Worm (Caenorhabditis elegans) whole organism, L2 larva: ENCODE results near the gene cest-35.2.
A peak's percentile ranks its signal among the peaks of the same experiment; 100 is the strongest.

Source experiments
- C34F6.9 ChIP-seq: fragments of 150-350 bp; optimal IDR thresholded peaks from 2 replicates; lab custom pipeline; 2014; ENCODE audit warnings: missing biosample characterization, missing genetic modification characterization
- F13H6.1 ChIP-seq: sonication (generic microtip); optimal IDR thresholded peaks from 2 replicates; lab custom pipeline; 2016; ENCODE audit warnings: missing genetic modification characterization, missing compliant biosample characterization
- R02D3.7 ChIP-seq: fragments of 150-350 bp; optimal IDR thresholded peaks from 2 replicates; lab custom pipeline; 2014; ENCODE audit warnings: missing biosample characterization, missing genetic modification characterization
- Y55F3AM.14 ChIP-seq: fragments of 200-800 bp; sonication (Bioruptor generic); optimal IDR thresholded peaks from 2 replicates; lab custom pipeline; 2018; ENCODE audit warnings: mild to moderate bottlenecking, missing genetic modification characterization, missing compliant biosample characterization
- ZK546.5 ChIP-seq: sonication (generic microtip); optimal IDR thresholded peaks from 2 replicates; lab custom pipeline; 2017; ENCODE audit warnings: missing biosample characterization, missing genetic modification characterization
- alr-1 ChIP-seq: fragments of 150-350 bp; optimal IDR thresholded peaks from 2 replicates; lab custom pipeline; 2014; ENCODE audit warnings: missing biosample characterization, missing genetic modification characterization
- aly-2 ChIP-seq: fragments of 150-350 bp; optimal IDR thresholded peaks from 2 replicates; lab custom pipeline; 2014; ENCODE audit warnings: missing biosample characterization, missing genetic modification characterization
- ama-1 ChIP-seq: fragments of 150-350 bp; optimal IDR thresholded peaks from 2 replicates; lab custom pipeline; 2018; ENCODE audit warnings: inconsistent platforms
- blmp-1 ChIP-seq: sonication (generic microtip); optimal IDR thresholded peaks from 2 replicates; lab custom pipeline; 2017; ENCODE audit warnings: missing genetic modification characterization, mild to moderate bottlenecking, missing compliant biosample characterization, antibody characterized with exemption, moderate library complexity; ENCODE audit not compliant: insufficient read depth
- ceh-16 ChIP-seq: fragments of 150-350 bp; optimal IDR thresholded peaks from 2 replicates; lab custom pipeline; 2014; ENCODE audit warnings: missing biosample characterization, missing genetic modification characterization
- ceh-82 ChIP-seq: fragments of 150-350 bp; optimal IDR thresholded peaks from 2 replicates; lab custom pipeline; 2014; ENCODE audit warnings: missing biosample characterization, missing genetic modification characterization
- crh-2 ChIP-seq: sonication (generic microtip); optimal IDR thresholded peaks from 2 replicates; lab custom pipeline; 2017; ENCODE audit warnings: missing biosample characterization, missing genetic modification characterization
- dmd-4 ChIP-seq: sonication (generic microtip); optimal IDR thresholded peaks from 2 replicates; lab custom pipeline; 2017; ENCODE audit warnings: missing biosample characterization, missing genetic modification characterization
- egl-27 ChIP-seq: sonication (generic microtip); optimal IDR thresholded peaks from 3 replicates; lab custom pipeline; 2017; ENCODE audit warnings: missing biosample characterization, missing genetic modification reagents, missing genetic modification characterization
- elt-1 ChIP-seq: fragments of 150-350 bp; optimal IDR thresholded peaks from 2 replicates; lab custom pipeline; 2014; ENCODE audit warnings: missing biosample characterization, missing genetic modification characterization
- elt-3 ChIP-seq: sonication (generic microtip); optimal IDR thresholded peaks from 2 replicates; lab custom pipeline; 2017; ENCODE audit warnings: missing biosample characterization, missing genetic modification characterization
- fos-1 ChIP-seq: fragments of 150-350 bp; optimal IDR thresholded peaks from 2 replicates; lab custom pipeline; 2014; ENCODE audit warnings: missing biosample characterization, missing genetic modification characterization
- gmeb-1 ChIP-seq: fragments of 150-350 bp; optimal IDR thresholded peaks from 2 replicates; lab custom pipeline; 2014; ENCODE audit warnings: missing biosample characterization, missing genetic modification characterization
- lin-11 ChIP-seq: fragments of 150-350 bp; sonication (generic microtip); optimal IDR thresholded peaks from 2 replicates; lab custom pipeline; 2014; ENCODE audit warnings: missing biosample characterization, missing genetic modification characterization, inconsistent platforms, mixed read lengths
- lin-13 ChIP-seq: fragments of 150-350 bp; optimal IDR thresholded peaks from 2 replicates; lab custom pipeline; 2014; ENCODE audit warnings: missing biosample characterization, missing genetic modification reagents, missing genetic modification characterization
- lin-39 ChIP-seq: fragments of 150-350 bp; optimal IDR thresholded peaks from 2 replicates; lab custom pipeline; 2014; ENCODE audit warnings: missing biosample characterization, missing genetic modification reagents, missing genetic modification characterization
- lsy-2 ChIP-seq, 2 experiments: fragments of 150-350 bp in 1 of 2; sonication (generic microtip) in 1 of 2; optimal IDR thresholded peaks; 2 replicates each; lab custom pipeline; 2014 to 2017; ENCODE audit warnings: missing biosample characterization in 2 of 2, missing genetic modification characterization in 2 of 2
- mab-5 ChIP-seq: fragments of 150-350 bp; optimal IDR thresholded peaks from 2 replicates; lab custom pipeline; 2014; ENCODE audit warnings: missing biosample characterization, missing genetic modification characterization
- mbf-1 ChIP-seq: sonication (generic microtip); optimal IDR thresholded peaks from 2 replicates; lab custom pipeline; 2017; ENCODE audit warnings: missing biosample characterization, missing genetic modification characterization
- mdl-1 ChIP-seq, 2 experiments: fragments of 150-350 bp in 1 of 2; sonication (generic microtip) in 1 of 2; optimal IDR thresholded peaks; 2 replicates each; lab custom pipeline; 2017; ENCODE audit warnings: missing biosample characterization in 2 of 2, missing genetic modification characterization in 2 of 2
- nhr-10 ChIP-seq: sonication (generic microtip); optimal IDR thresholded peaks from 2 replicates; lab custom pipeline; 2017; ENCODE audit warnings: missing biosample characterization, missing genetic modification characterization
- nhr-11 ChIP-seq: fragments of 150-350 bp; optimal IDR thresholded peaks from 2 replicates; lab custom pipeline; 2014; ENCODE audit warnings: missing biosample characterization, missing genetic modification characterization
- nhr-12 ChIP-seq: fragments of 150-350 bp; optimal IDR thresholded peaks from 2 replicates; lab custom pipeline; 2014; ENCODE audit warnings: missing biosample characterization, missing genetic modification characterization
- nhr-129 ChIP-seq: fragments of 150-350 bp; optimal IDR thresholded peaks from 2 replicates; lab custom pipeline; 2014; ENCODE audit warnings: missing biosample characterization, missing genetic modification characterization
- nhr-21 ChIP-seq: fragments of 150-350 bp; optimal IDR thresholded peaks from 2 replicates; lab custom pipeline; 2014; ENCODE audit warnings: missing biosample characterization, missing genetic modification characterization
- nhr-23 ChIP-seq: fragments of 150-350 bp; optimal IDR thresholded peaks from 2 replicates; lab custom pipeline; 2014; ENCODE audit warnings: missing biosample characterization, missing genetic modification reagents, missing genetic modification characterization
- nhr-237 ChIP-seq: fragments of 150-350 bp; optimal IDR thresholded peaks from 2 replicates; lab custom pipeline; 2014; ENCODE audit warnings: missing biosample characterization, missing genetic modification characterization
- nhr-25 ChIP-seq: fragments of 150-350 bp; sonication (generic microtip); optimal IDR thresholded peaks from 3 replicates; lab custom pipeline; 2014; ENCODE audit warnings: missing biosample characterization, missing genetic modification characterization
- nhr-6 ChIP-seq: fragments of 150-350 bp; optimal IDR thresholded peaks from 2 replicates; lab custom pipeline; 2014; ENCODE audit warnings: missing biosample characterization, missing genetic modification characterization
- nhr-77 ChIP-seq: fragments of 150-350 bp; optimal IDR thresholded peaks from 2 replicates; lab custom pipeline; 2014; ENCODE audit warnings: missing biosample characterization, missing genetic modification characterization
- peb-1 ChIP-seq: fragments of 150-350 bp; optimal IDR thresholded peaks from 2 replicates; lab custom pipeline; 2014; ENCODE audit warnings: missing biosample characterization, missing genetic modification characterization
- sem-4 ChIP-seq: fragments of 150-350 bp; optimal IDR thresholded peaks from 2 replicates; lab custom pipeline; 2014; ENCODE audit warnings: missing biosample characterization, missing genetic modification reagents, missing genetic modification characterization
- skn-1 ChIP-seq: sonication (generic microtip); optimal IDR thresholded peaks from 2 replicates; lab custom pipeline; 2017; ENCODE audit warnings: missing biosample characterization, missing genetic modification characterization
- sma-3 ChIP-seq: sonication (generic microtip); optimal IDR thresholded peaks from 2 replicates; lab custom pipeline; 2016; ENCODE audit warnings: missing genetic modification reagents, missing genetic modification characterization, missing compliant biosample characterization
- sma-9 ChIP-seq, 2 experiments: fragments of 150-350 bp in 1 of 2; sonication (generic microtip) in 1 of 2; optimal IDR thresholded peaks; 2 replicates each; lab custom pipeline; 2014 to 2016; ENCODE audit warnings: missing genetic modification characterization in 2 of 2, mild to moderate bottlenecking in 1 of 2, missing biosample characterization in 1 of 2, missing compliant biosample characterization in 1 of 2, missing genetic modification reagents in 1 of 2, moderate library complexity in 1 of 2
- snpc-4 ChIP-seq: fragments of 150-350 bp; optimal IDR thresholded peaks from 2 replicates; lab custom pipeline; 2014; ENCODE audit warnings: missing biosample characterization, missing genetic modification characterization
- unc-39 ChIP-seq: fragments of 150-350 bp; optimal IDR thresholded peaks from 2 replicates; lab custom pipeline; 2014; ENCODE audit warnings: missing biosample characterization, missing genetic modification characterization
- unc-55 ChIP-seq: fragments of 150-350 bp; sonication (generic microtip); optimal IDR thresholded peaks from 3 replicates; lab custom pipeline; 2014; ENCODE audit warnings: missing biosample characterization, missing genetic modification reagents, missing genetic modification characterization
- unc-62 ChIP-seq: fragments of 150-350 bp; optimal IDR thresholded peaks from 2 replicates; lab custom pipeline; 2014; ENCODE audit warnings: missing biosample characterization, missing genetic modification reagents, missing genetic modification characterization
- zag-1 ChIP-seq: fragments of 150-350 bp; optimal IDR thresholded peaks from 2 replicates; lab custom pipeline; 2014; ENCODE audit warnings: missing biosample characterization, missing genetic modification characterization
- ztf-1 ChIP-seq: fragments of 200-800 bp; sonication (Bioruptor generic); conservative IDR thresholded peaks from 2 replicates; pipeline ENCODE4 v1.3.6; 2022; ENCODE audit warnings: missing genetic modification characterization, missing compliant biosample characterization
- ztf-11 ChIP-seq: sonication (generic microtip); optimal IDR thresholded peaks from 2 replicates; lab custom pipeline; 2017; ENCODE audit warnings: missing biosample characterization, missing genetic modification characterization
- ztf-4 ChIP-seq: fragments of 150-350 bp; optimal IDR thresholded peaks from 2 replicates; lab custom pipeline; 2014; ENCODE audit warnings: missing biosample characterization, missing genetic modification characterization

Gene cest-35.2

DNA sequence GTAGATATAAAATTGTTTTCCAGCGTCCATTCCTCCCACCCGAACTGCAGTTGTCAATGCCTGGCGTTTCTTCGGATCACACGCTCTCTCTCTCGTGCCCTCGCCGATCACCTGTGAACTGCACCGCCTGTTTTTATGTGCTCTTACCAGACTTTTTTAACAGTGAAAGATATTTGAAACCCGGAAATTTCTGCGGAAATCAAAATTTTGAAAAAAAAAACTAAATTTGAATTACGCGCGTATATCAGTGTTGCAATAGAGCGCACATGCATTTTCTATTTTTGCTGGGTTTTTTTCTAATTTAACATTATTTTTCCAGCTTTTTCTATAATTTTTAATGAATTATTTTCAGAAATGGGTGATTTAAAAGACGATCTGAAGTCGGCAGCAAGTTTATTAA is 32.9 kb downstream of the cest-35.2 start, which contains the start of gene ttc-37:
Gene ttc-37 (plus strand): TSS at position 349 of the 400 bp plus-strand sequence.
- TF ChIP-seq nhr-6 (tag; lab: Kevin White, UChicago) (no peak), nhr-11 (tag; lab: Kevin White, UChicago) (no peak), nhr-25 (tag; lab: Kevin White, UChicago) (peak; percentile 36), egl-27 (peak; percentile 13), ztf-4 (tag; lab: Kevin White, UChicago) (no peak), C34F6.9 (tag; lab: Kevin White, UChicago) (peak; percentile 79), gmeb-1 (tag; lab: Kevin White, UChicago) (peak; percentile 99), mab-5 (tag; lab: Kevin White, UChicago) (no peak), dmd-4 (tag; lab: Kevin White, UChicago) (no peak), unc-55 (GFP tag; lab: Kevin White, UChicago) (peak; percentile 89), peb-1 (no peak), nhr-237 (no peak), nhr-10 (tag; lab: Kevin White, UChicago) (no peak), crh-2 (peak; percentile 55), elt-3 (no peak), elt-1 (tag; lab: Kevin White, UChicago) (no peak), nhr-12 (tag; lab: Kevin White, UChicago) (no peak), mdl-1 (tag; optimal IDR thresholded peaks at IDR 0.05; lab: Kevin White, UChicago) (no peak), nhr-129 (peak; percentile 22), zag-1 (tag; lab: Kevin White, UChicago) (no peak), alr-1 (no peak), ceh-82 (tag; lab: Kevin White, UChicago) (no peak), ceh-16 (tag; lab: Kevin White, UChicago) (no peak), sma-3 (GFP tag; lab: Kevin White, UChicago) (peak; percentile 54), skn-1 (no peak), fos-1 (tag; lab: Kevin White, UChicago) (peak; percentile 17), lin-39 (tag; lab: Kevin White, UChicago) (no peak), R02D3.7 (tag; lab: Kevin White, UChicago) (no peak), ZK546.5 (tag; lab: Kevin White, UChicago) (no peak), nhr-23 (tag; lab: Kevin White, UChicago) (no peak), unc-62 (no peak), nhr-77 (tag; lab: Kevin White, UChicago) (no peak), unc-39 (tag; lab: Kevin White, UChicago) (no peak), ztf-11 (tag; lab: Kevin White, UChicago) (no peak), aly-2 (tag; lab: Kevin White, UChicago) (no peak), F13H6.1 (tag; lab: Kevin White, UChicago) (peak; percentile 53), lin-11 (tag; lab: Kevin White, UChicago) (no peak), Y55F3AM.14 (GFP tag; lab: Kevin White, UChicago) (no peak), nhr-21 (tag; lab: Kevin White, UChicago) (no peak), sma-9 (GFP tag; optimal IDR thresholded peaks at IDR 0.05; lab: Kevin White, UChicago) (no peak), sma-9 (tag; optimal IDR thresholded peaks at IDR 0.05; lab: Kevin White, UChicago) (no peak), sem-4 (tag; lab: Kevin White, UChicago) (no peak), lsy-2 (tag; optimal IDR thresholded peaks at IDR 0.05; lab: Kevin White, UChicago) (peak; percentile 33 to 82), snpc-4 (tag; lab: Kevin White, UChicago) (no peak), mbf-1 (no peak), ztf-1 (no peak), ama-1 (lab: Kevin White, UChicago) (no peak), blmp-1 (tag; lab: Kevin White, UChicago) (no peak), lin-13 (peak; percentile 6)
- TF ChIP-seq, all 48 proteins: peak for 12
